Fruit fly (Drosophila melanogaster): Measurements from ENCODE around the gene lwr.

lwr gene

DNA sequence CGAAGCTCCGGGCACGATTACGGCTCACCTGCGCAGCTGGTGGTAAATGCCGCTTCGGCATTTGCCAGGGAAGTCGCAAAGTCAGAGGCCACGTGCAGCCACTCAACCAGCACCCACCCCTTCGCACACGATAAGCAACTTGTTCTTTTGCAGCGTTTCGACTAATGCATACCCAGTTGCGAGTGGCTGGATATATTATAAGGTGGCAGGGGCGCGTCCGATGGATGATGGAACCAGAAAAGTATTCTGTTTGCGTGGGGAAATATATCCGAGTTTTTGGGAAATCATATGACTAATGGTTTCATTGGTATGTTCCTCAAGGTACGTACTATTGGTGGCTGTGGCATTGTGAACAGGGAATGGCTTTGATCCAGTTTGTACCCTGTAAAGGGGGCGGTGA is 7.3 kb upstream of the lwr start:
- TF ChIP-seq Ets98B (GFP tag; IDR thresholded peaks at IDR 0.05) (no peak), EcR (GFP tag; optimal IDR thresholded peaks at IDR 0.05) (no peak), CG9948 (tag; optimal IDR thresholded peaks at IDR 0.05) (no peak), CG14655 (GFP tag; optimal IDR thresholded peaks at IDR 0.05) (no peak), rn (GFP tag; IDR thresholded peaks at IDR 0.05) (no peak), CG4496 (GFP tag; IDR thresholded peaks at IDR 0.05) (no peak), CG32121 (GFP tag; IDR thresholded peaks at IDR 0.05) (no peak), CG15710 (tag; optimal IDR thresholded peaks at IDR 0.05) (no peak), CG34367 (tag; optimal IDR thresholded peaks at IDR 0.05) (no peak), fd96Ca (GFP tag; IDR thresholded peaks at IDR 0.05) (no peak), CG17806 (tag; optimal IDR thresholded peaks at IDR 0.05) (no peak), CG10348 (GFP tag; IDR thresholded peaks at IDR 0.05) (no peak), Snoo (tag; optimal IDR thresholded peaks at IDR 0.05) (no peak), CG8301 (tag; optimal IDR thresholded peaks at IDR 0.05) (no peak), Pif1A (GFP tag; optimal IDR thresholded peaks at IDR 0.05) (no peak), Pif1B (GFP tag; optimal IDR thresholded peaks at IDR 0.05) (no peak), gl (tag; optimal IDR thresholded peaks at IDR 0.05) (no peak), CG12605 (GFP tag; IDR thresholded peaks at IDR 0.05) (no peak), D1 (tag; optimal IDR thresholded peaks at IDR 0.05) (no peak)

DNA sequence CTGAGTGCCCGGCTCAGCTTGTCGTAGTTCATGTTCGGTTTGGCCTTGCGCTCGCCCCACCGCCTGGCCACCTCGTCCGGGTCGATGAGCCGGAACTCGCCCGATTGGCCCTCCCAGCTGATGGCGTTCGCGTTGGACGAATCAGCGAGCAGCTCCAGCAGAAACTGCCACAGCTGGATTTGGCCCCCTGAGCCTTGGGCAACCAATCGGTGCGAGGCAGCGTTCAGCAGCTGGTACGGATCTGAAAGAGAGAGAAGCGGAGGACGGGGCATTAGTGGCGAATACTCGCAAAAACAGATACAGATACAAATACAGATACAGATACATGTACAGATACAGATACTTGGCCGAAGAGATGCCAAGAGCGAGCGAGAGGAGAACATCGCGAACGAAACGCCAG is 5.6 kb upstream of the lwr start:
- TF ChIP-seq rn (GFP tag; IDR thresholded peaks at IDR 0.05): no peak
- TF ChIP-seq EcR (GFP tag; optimal IDR thresholded peaks at IDR 0.05): peak; percentile 26

DNA sequence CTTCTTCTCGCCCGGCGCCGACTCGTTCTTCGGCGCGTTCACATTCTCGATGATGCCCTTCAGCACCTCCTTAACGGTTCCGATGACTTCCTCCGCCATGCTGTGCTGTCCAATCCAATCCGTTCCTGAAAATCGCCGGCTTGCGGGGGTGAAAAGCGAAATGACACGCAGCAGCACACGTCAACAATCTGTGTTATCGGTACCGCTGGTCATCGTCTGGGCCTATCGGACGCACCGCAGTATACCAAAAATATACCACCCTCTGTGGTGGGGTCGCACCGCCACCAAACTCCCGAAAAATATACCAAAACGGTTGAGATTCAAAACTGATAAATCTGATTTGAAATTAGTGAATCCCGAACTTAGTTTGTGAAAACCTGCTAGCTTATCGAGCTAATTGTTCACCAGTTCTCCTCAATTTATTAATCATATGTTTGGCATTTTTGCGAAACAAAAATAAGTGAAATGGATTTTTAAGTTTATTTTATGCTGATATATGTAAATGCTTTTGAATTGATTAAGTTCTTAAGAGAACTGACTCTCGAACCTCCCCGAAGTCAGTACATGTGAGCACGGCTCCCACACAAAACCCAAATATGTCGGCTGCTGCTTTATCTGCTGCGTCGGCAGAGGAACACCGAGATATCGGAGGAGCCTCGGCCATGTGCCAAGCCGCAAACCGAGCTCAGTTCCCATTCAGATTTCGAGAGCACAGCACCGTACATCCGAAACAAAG is 2.2 kb upstream of the lwr start, which contains the start of the genes Spp and nAChRbeta3:
Gene Spp, minus strand, starts transcription at position 210 of the 736 bp plus-strand sequence.
Gene nAChRbeta3, plus strand, starts transcription at position 686 of the 736 bp plus-strand sequence.
- TF ChIP-seq CG9948 (tag; optimal IDR thresholded peaks at IDR 0.05) (no peak), CG4496 (GFP tag; IDR thresholded peaks at IDR 0.05) (0 out of 3 replicates have a peak, but pooled peaks have one; percentile 8), CG32121 (GFP tag; IDR thresholded peaks at IDR 0.05) (no peak), D1 (tag; optimal IDR thresholded peaks at IDR 0.05) (no peak), Pif1B (GFP tag; optimal IDR thresholded peaks at IDR 0.05) (no peak), Ets98B (GFP tag; IDR thresholded peaks at IDR 0.05) (peak; percentile 17; the same call in 1 of the 2 replicates), rn (GFP tag; IDR thresholded peaks at IDR 0.05) (no peak), CG15710 (tag; optimal IDR thresholded peaks at IDR 0.05) (no peak), CG10348 (GFP tag; IDR thresholded peaks at IDR 0.05) (no peak), CG8301 (tag; optimal IDR thresholded peaks at IDR 0.05) (no peak)

DNA sequence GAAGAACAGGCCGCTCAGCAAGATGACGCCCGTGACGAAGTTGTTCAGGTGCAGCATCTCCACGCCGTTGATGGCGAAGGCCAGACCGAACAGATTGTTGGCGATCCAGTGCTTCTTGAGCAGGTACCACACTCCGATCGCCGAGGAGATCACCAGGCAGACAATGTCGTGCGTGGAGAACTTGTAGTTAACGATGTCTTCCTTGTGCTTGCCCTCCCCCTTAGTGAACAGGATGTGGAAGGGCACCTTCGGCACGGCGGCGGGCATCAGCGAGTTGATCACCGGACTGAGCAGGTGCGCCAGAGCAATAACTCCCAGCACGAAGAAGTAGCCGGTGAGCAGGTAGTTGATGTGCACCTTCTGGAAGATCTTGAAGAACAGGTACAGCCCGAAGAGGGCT is 1.4 kb upstream of the lwr start:
- TF ChIP-seq Snoo (tag; optimal IDR thresholded peaks at IDR 0.05): no peak
- no peak for TF ChIP-seq rn (GFP tag; IDR thresholded peaks at IDR 0.05)
- TF ChIP-seq CG10348 (GFP tag; IDR thresholded peaks at IDR 0.05): no peak
- TF ChIP-seq CG9948 (tag; optimal IDR thresholded peaks at IDR 0.05): no peak
- TF ChIP-seq gl (tag; optimal IDR thresholded peaks at IDR 0.05): no peak
- TF ChIP-seq CG32121 (GFP tag; IDR thresholded peaks at IDR 0.05): no peak
- TF ChIP-seq D1 (tag; optimal IDR thresholded peaks at IDR 0.05): no peak
- TF ChIP-seq Pif1B (GFP tag; optimal IDR thresholded peaks at IDR 0.05): no peak
- TF ChIP-seq CG8301 (tag; optimal IDR thresholded peaks at IDR 0.05): no peak
- TF ChIP-seq Ets98B (GFP tag; IDR thresholded peaks at IDR 0.05): no peak
- TF ChIP-seq CG15710 (tag; optimal IDR thresholded peaks at IDR 0.05): no peak
- no peak for TF ChIP-seq CG12605 (GFP tag; IDR thresholded peaks at IDR 0.05)
- TF ChIP-seq CG8159 (tag; optimal IDR thresholded peaks at IDR 0.05): no peak
- TF ChIP-seq fd96Ca (GFP tag; IDR thresholded peaks at IDR 0.05): no peak
- TF ChIP-seq CG17806 (tag; optimal IDR thresholded peaks at IDR 0.05): no peak
- TF ChIP-seq CG14655 (GFP tag; optimal IDR thresholded peaks at IDR 0.05): no peak
- TF ChIP-seq EcR (GFP tag; optimal IDR thresholded peaks at IDR 0.05): no peak
- TF ChIP-seq Pif1A (GFP tag; optimal IDR thresholded peaks at IDR 0.05): no peak

DNA sequence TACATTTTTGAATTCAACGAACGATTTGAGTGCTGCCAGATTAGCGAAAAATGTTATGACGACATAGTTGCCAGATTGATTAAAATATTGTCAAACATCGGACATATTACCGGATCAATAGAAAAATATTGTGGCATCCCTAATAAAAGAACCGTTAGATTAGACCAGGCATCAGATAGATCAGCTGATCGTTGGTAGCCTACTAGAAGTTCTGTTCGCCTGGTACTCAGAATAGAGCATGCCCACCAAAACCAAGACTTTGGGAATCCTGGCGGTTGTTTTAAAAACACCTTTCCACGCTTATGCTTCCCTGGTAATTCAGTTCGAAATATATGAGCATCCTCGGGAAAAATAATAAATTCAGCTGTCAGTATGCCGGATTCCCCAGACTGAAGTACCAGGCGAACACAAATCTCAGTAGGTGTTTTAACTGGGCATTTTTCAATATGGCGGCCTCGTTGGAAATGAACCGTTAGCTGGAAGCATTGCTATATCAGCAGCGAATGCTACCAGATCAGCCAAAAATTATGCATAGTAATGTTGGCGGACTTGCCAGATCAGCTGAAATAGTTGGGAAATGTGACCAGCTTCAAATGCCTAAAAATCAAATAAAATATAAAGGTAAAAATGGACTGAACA is 1.7 kb downstream of the lwr start:
- TF ChIP-seq CG8301 (tag; optimal IDR thresholded peaks at IDR 0.05) (peak; percentile 2), Pif1B (GFP tag; optimal IDR thresholded peaks at IDR 0.05) (no peak), CG32121 (GFP tag; IDR thresholded peaks at IDR 0.05) (peak; percentile 15; the same call in 1 of the 2 replicates)

DNA sequence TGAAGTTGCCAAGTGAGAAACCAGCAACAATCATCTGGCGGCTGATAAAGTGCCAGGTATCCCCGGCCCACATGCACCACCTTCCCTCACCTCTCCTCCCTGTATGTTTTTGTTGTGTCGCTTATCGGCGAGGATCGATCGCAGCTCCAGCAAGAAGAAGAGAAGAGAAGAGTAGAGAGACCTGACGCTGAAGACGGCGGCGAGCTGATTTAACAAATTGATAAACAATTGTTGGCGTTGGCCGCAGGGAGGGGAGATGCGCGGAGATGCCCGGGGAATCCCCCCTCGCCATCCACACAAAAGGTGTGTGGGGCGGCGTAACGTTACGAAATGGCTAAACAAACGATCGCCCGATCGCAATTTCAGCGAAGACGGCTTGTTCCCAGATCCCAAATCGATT is 8.6 kb downstream of the lwr start:
- no peak for TF ChIP-seq CG9948 (tag; optimal IDR thresholded peaks at IDR 0.05)
- TF ChIP-seq Ets98B (GFP tag; IDR thresholded peaks at IDR 0.05): no peak
- no peak for TF ChIP-seq Snoo (tag; optimal IDR thresholded peaks at IDR 0.05)
- TF ChIP-seq EcR (GFP tag; optimal IDR thresholded peaks at IDR 0.05): peak; percentile 0
- peak; percentile 77 for TF ChIP-seq CG13204 (GFP tag; optimal IDR thresholded peaks at IDR 0.05)

DNA sequence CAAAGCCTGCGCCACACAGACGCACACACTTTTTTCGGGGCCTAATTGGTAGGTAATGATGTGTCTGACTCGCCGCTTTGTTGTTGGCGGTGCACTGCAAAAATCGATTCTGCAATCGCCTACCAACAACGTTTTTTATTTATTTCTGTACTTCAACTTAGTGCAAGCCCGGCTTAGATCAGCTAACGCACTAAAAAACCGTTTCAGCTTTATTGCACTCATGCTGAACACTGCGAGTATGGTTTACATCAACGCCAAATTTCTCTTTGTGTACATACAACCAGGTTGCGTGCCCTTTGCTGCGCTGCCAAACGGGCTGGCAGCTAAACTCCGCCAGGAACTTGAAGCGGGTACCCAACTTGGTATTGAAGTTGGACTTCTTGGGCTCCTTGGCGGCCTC is 12.1 kb downstream of the lwr start:
- TF ChIP-seq Pif1A (GFP tag; optimal IDR thresholded peaks at IDR 0.05): peak; percentile 73
- no peak for TF ChIP-seq CG12605 (GFP tag; IDR thresholded peaks at IDR 0.05)
- TF ChIP-seq CG14655 (GFP tag; optimal IDR thresholded peaks at IDR 0.05): peak; percentile 49
- TF ChIP-seq Ets98B (GFP tag; IDR thresholded peaks at IDR 0.05): 0 out of 2 replicates have a peak, but pooled peaks have one; percentile 10
- no peak for TF ChIP-seq rn (GFP tag; IDR thresholded peaks at IDR 0.05)
- TF ChIP-seq Pif1B (GFP tag; optimal IDR thresholded peaks at IDR 0.05): peak; percentile 72
- TF ChIP-seq EcR (GFP tag; optimal IDR thresholded peaks at IDR 0.05): no peak
- TF ChIP-seq CG17806 (tag; optimal IDR thresholded peaks at IDR 0.05): peak; percentile 57
- no peak for TF ChIP-seq CG32121 (GFP tag; IDR thresholded peaks at IDR 0.05)
- TF ChIP-seq CG34367 (tag; optimal IDR thresholded peaks at IDR 0.05): peak; percentile 71
- TF ChIP-seq gl (tag; optimal IDR thresholded peaks at IDR 0.05): no peak
- TF ChIP-seq CG4496 (GFP tag; IDR thresholded peaks at IDR 0.05): no peak; the same call in 2 of the 3 replicates
- TF ChIP-seq Snoo (tag; optimal IDR thresholded peaks at IDR 0.05): peak; percentile 91
- TF ChIP-seq CG13204 (GFP tag; optimal IDR thresholded peaks at IDR 0.05): peak; percentile 13
- TF ChIP-seq fd96Ca (GFP tag; IDR thresholded peaks at IDR 0.05): peak; percentile 45; the same call in 1 of the 3 replicates
- TF ChIP-seq CG8159 (tag; optimal IDR thresholded peaks at IDR 0.05): peak; percentile 57
- TF ChIP-seq CG8301 (tag; optimal IDR thresholded peaks at IDR 0.05): peak; percentile 10
- TF ChIP-seq CG15710 (tag; optimal IDR thresholded peaks at IDR 0.05): peak; percentile 74
- TF ChIP-seq D1 (tag; optimal IDR thresholded peaks at IDR 0.05): no peak
- TF ChIP-seq CG10348 (GFP tag; IDR thresholded peaks at IDR 0.05): no peak
- TF ChIP-seq CG9948 (tag; optimal IDR thresholded peaks at IDR 0.05): peak; percentile 65

Data from whole organism, pupa.